Fruit fly (Drosophila melanogaster) whole organism, wandering third instar larva: ENCODE data around the gene msd5.

ENCODE experiments used
- CG9705 ChIP-seq: fragments of 200-800 bp; sonication (Bioruptor generic); optimal IDR thresholded peaks from 2 replicates; lab custom pipeline; 2018; ENCODE audit warnings: missing biosample characterization, mild to moderate bottlenecking, missing genetic modification characterization
- OdsH ChIP-seq: fragments of 200-800 bp; sonication (Bioruptor generic); optimal IDR thresholded peaks from 2 replicates; lab custom pipeline; 2016; ENCODE audit warnings: missing biosample characterization, mild to moderate bottlenecking, missing genetic modification characterization
- br ChIP-seq: fragments of 200-800 bp; sonication (Bioruptor generic); optimal IDR thresholded peaks from 2 replicates; lab custom pipeline; 2016; ENCODE audit warnings: missing biosample characterization, missing genetic modification characterization
- dmrt93B ChIP-seq: fragments of 200-800 bp; sonication (Bioruptor generic); optimal IDR thresholded peaks from 2 replicates; lab custom pipeline; 2018; ENCODE audit warnings: missing biosample characterization, mild to moderate bottlenecking, missing genetic modification characterization
- dsf ChIP-seq: sonication (Bioruptor generic); optimal IDR thresholded peaks from 2 replicates; lab custom pipeline; 2016; ENCODE audit warnings: missing biosample characterization, missing genetic modification characterization, borderline replicate concordance
- foxo ChIP-seq, 2 experiments: fragments of 200-800 bp; sonication (Bioruptor generic); optimal IDR thresholded peaks; 2 replicates in 1 of 2; 3 replicates in 1 of 2; lab custom pipeline; 2016 to 2017; ENCODE audit warnings: missing biosample characterization in 2 of 2, missing genetic modification characterization in 2 of 2
- fru ChIP-seq: fragments of 200-800 bp; sonication (Bioruptor generic); optimal IDR thresholded peaks from 3 replicates; lab custom pipeline; 2016; ENCODE audit warnings: missing biosample characterization, mild to moderate bottlenecking, missing genetic modification characterization
- h ChIP-seq: fragments of 200-800 bp; sonication (Bioruptor generic); optimal IDR thresholded peaks from 3 replicates; lab custom pipeline; 2016; ENCODE audit warnings: missing biosample characterization, mild to moderate bottlenecking, missing genetic modification characterization
- jim ChIP-seq: fragments of 175-275, 200-325 bp; sonication (Bioruptor generic); optimal IDR thresholded peaks from 2 replicates; lab custom pipeline; 2016; ENCODE audit warnings: missing biosample characterization, mild to moderate bottlenecking, missing genetic modification characterization
- psq ChIP-seq: fragments of 200-800 bp; sonication (Bioruptor generic); optimal IDR thresholded peaks from 3 replicates; lab custom pipeline; 2017; ENCODE audit warnings: missing biosample characterization, mild to moderate bottlenecking, missing genetic modification characterization, moderate library complexity
- tai ChIP-seq: sonication (Bioruptor generic); optimal IDR thresholded peaks from 2 replicates; lab custom pipeline; 2016; ENCODE audit warnings: missing biosample characterization, missing genetic modification characterization

DNA sequence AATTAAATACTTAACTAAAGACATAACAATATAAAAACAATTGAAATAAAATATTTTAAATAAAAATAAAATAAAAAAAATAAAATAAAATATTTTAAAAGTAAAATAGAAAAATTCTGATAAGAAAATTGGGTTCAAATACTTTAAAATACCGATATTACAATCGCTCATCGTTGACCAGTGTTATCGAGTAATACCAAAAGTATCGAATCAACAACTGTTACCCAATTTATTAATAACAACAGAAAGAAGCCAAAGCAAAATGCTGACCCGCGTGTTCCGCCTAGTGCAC is 17.9 kb upstream of the msd5 start, which contains the start of gene CG9166:
- no peak for TF ChIP-seq foxo (GFP tag; optimal IDR thresholded peaks at IDR 0.05; lab: Kevin White, UChicago)
- no peak for TF ChIP-seq dsf (GFP tag; lab: Kevin White, UChicago)
- TF ChIP-seq dmrt93B (GFP tag; lab: Kevin White, UChicago): no peak
- no peak for TF ChIP-seq br
- TF ChIP-seq tai (GFP tag; lab: Kevin White, UChicago): no peak
- no peak for TF ChIP-seq psq (GFP tag; lab: Kevin White, UChicago)
- TF ChIP-seq fru (GFP tag; lab: Kevin White, UChicago): no peak
- TF ChIP-seq h (GFP tag; lab: Kevin White, UChicago): no peak
- TF ChIP-seq OdsH (GFP tag; lab: Kevin White, UChicago): no peak
- no peak for TF ChIP-seq jim
- TF ChIP-seq CG9705 (GFP tag; lab: Kevin White, UChicago): no peak
